Fruit fly (Drosophila melanogaster): ENCODE measurements around the gene CG31145.

- TF ChIP-seq CG13624 (GFP tag; optimal IDR thresholded peaks at IDR 0.05) (no peak), CG11093 (GFP tag; IDR thresholded peaks at IDR 0.05) (no peak), CG13894 (tag; optimal IDR thresholded peaks at IDR 0.05) (no peak), CG18011 (GFP tag; optimal IDR thresholded peaks at IDR 0.05) (no peak), Nf-YC (tag; optimal IDR thresholded peaks at IDR 0.05) (no peak), zen2 (GFP tag; IDR thresholded peaks at IDR 0.05; ENCODE audit: partially characterized antibody) (no peak), CG32767 (GFP tag; IDR thresholded peaks at IDR 0.05) (no peak), CG14710 (tag; optimal IDR thresholded peaks at IDR 0.05) (no peak), Ets97D (GFP tag; optimal IDR thresholded peaks at IDR 0.05) (no peak), CG12744 (GFP tag; optimal IDR thresholded peaks at IDR 0.05) (no peak)
Measured at dm6 chr3R:23598934-23599333, 70.5 kb downstream of the CG31145 start, which contains the start of gene CG10183.

All from whole organism, embryonic.